Fruit fly (Drosophila melanogaster) whole organism, embryonic: ENCODE data around the gene eEF1alpha2.

Experiments used
- ATbp ChIP-seq: fragments of 200-800 bp; sonication (Bioruptor generic); optimal IDR thresholded peaks from 2 replicates; lab custom pipeline; 2017; ENCODE audit warnings: missing biosample characterization, mild to moderate bottlenecking, missing genetic modification characterization, missing genetic modification reagents
- CG10366 ChIP-seq: fragments of 200-800 bp; sonication (Bioruptor generic); IDR thresholded peaks from 2 replicates; pipeline ENCODE4 v1.3.6; 2022; ENCODE audit warnings: missing biosample characterization, missing genetic modification characterization
- CG11398 ChIP-seq: fragments of 200-800 bp; sonication (Bioruptor generic); optimal IDR thresholded peaks from 2 replicates; lab custom pipeline; 2016; ENCODE audit warnings: missing biosample characterization, missing genetic modification characterization
- CG12942 ChIP-seq: fragments of 200-800 bp; sonication (Bioruptor generic); optimal IDR thresholded peaks from 3 replicates; lab custom pipeline; 2016; ENCODE audit warnings: missing biosample characterization, missing genetic modification characterization
- CG14710 ChIP-seq: fragments of 200-800 bp; sonication (Bioruptor generic); optimal IDR thresholded peaks from 3 replicates; lab custom pipeline; 2019; ENCODE audit warnings: missing biosample characterization, mild to moderate bottlenecking, missing genetic modification characterization, moderate library complexity
- CG15479 ChIP-seq: fragments of 200-800 bp; sonication (Bioruptor generic); optimal IDR thresholded peaks from 3 replicates; lab custom pipeline; 2019; ENCODE audit warnings: missing biosample characterization, mild to moderate bottlenecking, missing genetic modification characterization, moderate library complexity
- CG15514 ChIP-seq: fragments of 200-800 bp; sonication (Bioruptor generic); optimal IDR thresholded peaks from 3 replicates; lab custom pipeline; 2017; ENCODE audit warnings: missing biosample characterization, missing genetic modification characterization, mild to moderate bottlenecking, moderate library complexity, missing genetic modification reagents
- CG1603 ChIP-seq: fragments of 200-800 bp; sonication (Bioruptor generic); optimal IDR thresholded peaks from 2 replicates; lab custom pipeline; 2019; ENCODE audit warnings: missing biosample characterization, mild to moderate bottlenecking, missing genetic modification characterization, moderate library complexity
- CG16815 ChIP-seq: fragments of 200-800 bp; sonication (Bioruptor generic); optimal IDR thresholded peaks from 3 replicates; lab custom pipeline; 2017; ENCODE audit warnings: missing biosample characterization, mild to moderate bottlenecking, missing genetic modification characterization
- CG17328 ChIP-seq: fragments of 200-800 bp; sonication (Bioruptor generic); IDR thresholded peaks from 2 replicates; pipeline ENCODE4 v1.3.6; 2022; ENCODE audit warnings: missing biosample characterization, missing genetic modification characterization
- CG17385 ChIP-seq: fragments of 200-800 bp; sonication (Bioruptor generic); optimal IDR thresholded peaks from 3 replicates; lab custom pipeline; 2018; ENCODE audit warnings: missing biosample characterization, mild to moderate bottlenecking, missing genetic modification characterization
- CG1792 ChIP-seq: fragments of 200-800 bp; sonication (Bioruptor generic); optimal IDR thresholded peaks from 2 replicates; lab custom pipeline; 2016; ENCODE audit warnings: missing biosample characterization, missing genetic modification characterization
- CG18599 ChIP-seq: fragments of 200-800 bp; sonication (Bioruptor generic); optimal IDR thresholded peaks from 3 replicates; lab custom pipeline; 2017; ENCODE audit warnings: missing biosample characterization, missing genetic modification characterization, mild to moderate bottlenecking, moderate library complexity, missing genetic modification reagents
- CG31388 ChIP-seq: fragments of 200-800 bp; sonication (Bioruptor generic); optimal IDR thresholded peaks from 2 replicates; lab custom pipeline; 2016; ENCODE audit warnings: missing biosample characterization, missing genetic modification characterization
- CG3726 ChIP-seq: fragments of 200-800 bp; sonication (Bioruptor generic); IDR thresholded peaks from 3 replicates; pipeline ENCODE4, ENCODE4 v1.3.6; 2022; ENCODE audit warnings: missing biosample characterization, missing genetic modification characterization
- CG5180 ChIP-seq: fragments of 200-800 bp; sonication (Bioruptor generic); optimal IDR thresholded peaks from 3 replicates; lab custom pipeline; 2017; ENCODE audit warnings: missing biosample characterization, missing genetic modification characterization, mild to moderate bottlenecking, moderate library complexity, missing genetic modification reagents
- CG6683 ChIP-seq: fragments of 200-800 bp; sonication (Bioruptor generic); optimal IDR thresholded peaks from 2 replicates; lab custom pipeline; 2017; ENCODE audit warnings: missing biosample characterization, mild to moderate bottlenecking, missing genetic modification characterization, missing genetic modification reagents
- CG6765 ChIP-seq: fragments of 200-800 bp; sonication (Bioruptor generic); optimal IDR thresholded peaks from 3 replicates; lab custom pipeline; 2017; ENCODE audit warnings: missing biosample characterization, mild to moderate bottlenecking, missing genetic modification characterization
- CG6791 ChIP-seq: fragments of 200-800 bp; sonication (Bioruptor generic); IDR thresholded peaks from 3 replicates; pipeline ENCODE4 v1.3.6; 2022; ENCODE audit warnings: missing biosample characterization, missing genetic modification characterization; ENCODE audit not compliant: partially characterized antibody
- CG7271 ChIP-seq: fragments of 200-800 bp; sonication (Bioruptor generic); optimal IDR thresholded peaks from 2 replicates; lab custom pipeline; 2018; ENCODE audit warnings: missing biosample characterization, mild to moderate bottlenecking, missing genetic modification characterization, moderate library complexity
- CG7372 ChIP-seq: fragments of 200-800 bp; sonication (Bioruptor generic); IDR thresholded peaks from 2 replicates; pipeline ENCODE4 v1.3.6; 2022; ENCODE audit warnings: missing biosample characterization, missing genetic modification characterization
- CG7963 ChIP-seq: fragments of 200-800 bp; sonication (Bioruptor generic); IDR thresholded peaks from 3 replicates; pipeline ENCODE4 v1.3.6; 2022; ENCODE audit warnings: missing biosample characterization, missing genetic modification characterization; ENCODE audit not compliant: partially characterized antibody
- CrebB ChIP-seq: fragments of 200-800 bp; sonication (Bioruptor generic); optimal IDR thresholded peaks from 3 replicates; lab custom pipeline; 2018; ENCODE audit warnings: missing biosample characterization, mild to moderate bottlenecking, missing genetic modification characterization
- D ChIP-seq, 2 experiments: fragments of 200-800 bp in 1 of 2; fragments of >200 bp in 1 of 2; sonication (Bioruptor generic) in 1 of 2; optimal IDR thresholded peaks; 2 replicates in 1 of 2; 3 replicates in 1 of 2; lab custom pipeline; 2017; ENCODE audit warnings: mild to moderate bottlenecking in 1 of 2, missing biosample characterization in 1 of 2, missing genetic modification characterization in 1 of 2, missing genetic modification reagents in 1 of 2
- E2f2 ChIP-seq: fragments of 200-800 bp; sonication (Bioruptor generic); IDR thresholded peaks from 2 replicates; pipeline ENCODE4 v1.3.6; 2022; ENCODE audit warnings: missing biosample characterization, missing genetic modification characterization
- Fer2 ChIP-seq: fragments of 200-800 bp; sonication (Bioruptor generic); optimal IDR thresholded peaks from 2 replicates; lab custom pipeline; 2018; ENCODE audit warnings: missing biosample characterization, mild to moderate bottlenecking, missing genetic modification characterization, moderate library complexity
- Gug ChIP-seq: fragments of 200-800 bp; sonication (Bioruptor generic); IDR thresholded peaks from 4 replicates; pipeline ENCODE4 v1.3.6; 2022; ENCODE audit warnings: missing biosample characterization, missing genetic modification characterization
- H2.0 ChIP-seq: fragments of 200-800 bp; sonication (Bioruptor generic); IDR thresholded peaks from 2 replicates; pipeline ENCODE4 v1.3.6; 2022; ENCODE audit warnings: missing biosample characterization, missing genetic modification characterization
- Hmr ChIP-seq: fragments of 200-800 bp; sonication (Bioruptor generic); optimal IDR thresholded peaks from 3 replicates; lab custom pipeline; 2017; ENCODE audit warnings: mild to moderate bottlenecking, missing biosample characterization, missing genetic modification reagents, missing genetic modification characterization
- Hsf ChIP-seq: fragments of 200-800 bp; sonication (Bioruptor generic); optimal IDR thresholded peaks from 3 replicates; lab custom pipeline; 2016; ENCODE audit warnings: missing biosample characterization, missing genetic modification characterization
- Pdp1 ChIP-seq, 2 experiments: fragments of 200-800 bp; sonication (Bioruptor generic); optimal IDR thresholded peaks; 3 replicates each; lab custom pipeline; 2016; ENCODE audit warnings: missing biosample characterization in 2 of 2, missing genetic modification characterization in 2 of 2, mild to moderate bottlenecking in 1 of 2, moderate library complexity in 1 of 2
- Rx ChIP-seq: fragments of 200-800 bp; sonication (Bioruptor generic); IDR thresholded peaks from 2 replicates; pipeline ENCODE4 v1.3.6; 2022; ENCODE audit warnings: missing biosample characterization, missing genetic modification characterization
- Spps ChIP-seq: fragments of 200-800 bp; sonication (Bioruptor generic); optimal IDR thresholded peaks from 2 replicates; lab custom pipeline; 2018; ENCODE audit warnings: missing biosample characterization, mild to moderate bottlenecking, missing genetic modification characterization
- Stat92E ChIP-seq, 3 experiments: fragments of >200 bp in 2 of 3; fragments of 200-800 bp in 1 of 3; sonication (Bioruptor generic) in 1 of 3; optimal IDR thresholded peaks; 2 replicates each; lab custom pipeline; 2017 to 2019; ENCODE audit warnings: missing biosample characterization in 3 of 3, missing genetic modification characterization in 3 of 3, mild to moderate bottlenecking in 1 of 3, moderate library complexity in 1 of 3
- amos ChIP-seq: fragments of 200-800 bp; sonication (Bioruptor generic); IDR thresholded peaks from 2 replicates; pipeline ENCODE4 v1.3.6; 2022; ENCODE audit warnings: missing biosample characterization, missing genetic modification characterization; ENCODE audit not compliant: partially characterized antibody
- chinmo ChIP-seq: fragments of 200-800 bp; sonication (Bioruptor generic); IDR thresholded peaks from 4 replicates; pipeline ENCODE4 v1.3.6; 2022; ENCODE audit warnings: missing biosample characterization, missing genetic modification characterization; ENCODE audit not compliant: partially characterized antibody
- dmrt99B ChIP-seq: fragments of 200-800 bp; sonication (Bioruptor generic); optimal IDR thresholded peaks from 2 replicates; lab custom pipeline; 2018; ENCODE audit warnings: missing biosample characterization, mild to moderate bottlenecking, missing genetic modification characterization, moderate library complexity
- gcm ChIP-seq: fragments of 200-800 bp; sonication (Bioruptor generic); optimal IDR thresholded peaks from 2 replicates; lab custom pipeline; 2019; ENCODE audit warnings: missing biosample characterization, mild to moderate bottlenecking, missing genetic modification characterization, moderate library complexity
- mam ChIP-seq: fragments of 200-800 bp; sonication (Bioruptor generic); optimal IDR thresholded peaks from 3 replicates; lab custom pipeline; 2016; ENCODE audit warnings: missing biosample characterization, missing genetic modification characterization
- scrt ChIP-seq: fragments of 200-800 bp; sonication (Bioruptor generic); optimal IDR thresholded peaks from 2 replicates; lab custom pipeline; 2018; ENCODE audit warnings: missing biosample characterization, mild to moderate bottlenecking, missing genetic modification characterization, moderate library complexity
- sens ChIP-seq: fragments of 200-800 bp; sonication (Bioruptor generic); peaks from one replicate; lab custom pipeline; 2016; ENCODE audit warnings: missing biosample characterization, missing genetic modification characterization
- seq ChIP-seq: fragments of 200-800 bp; sonication (Bioruptor generic); IDR thresholded peaks from 2 replicates; pipeline ENCODE4 v1.3.6; 2022; ENCODE audit warnings: missing biosample characterization, missing genetic modification characterization
- tll ChIP-seq, 2 experiments: fragments of 200-800 bp in 1 of 2; fragments of >200 bp in 1 of 2; sonication (Bioruptor generic) in 1 of 2; optimal IDR thresholded peaks; 2 replicates each; lab custom pipeline; 2017 to 2019; ENCODE audit warnings: missing biosample characterization in 2 of 2, missing genetic modification characterization in 2 of 2, mild to moderate bottlenecking in 1 of 2, moderate library complexity in 1 of 2
- vvl ChIP-seq: fragments of 200-800 bp; sonication (Bioruptor generic); IDR thresholded peaks from 2 replicates; pipeline ENCODE4 v1.3.6; 2022; ENCODE audit warnings: missing biosample characterization, missing genetic modification characterization

eEF1alpha2 gene

dm6 chr3R:31748093-31748996 lies 10.1 kb downstream of the eEF1alpha2 start (continued):
- TF ChIP-seq tll (GFP tag; optimal IDR thresholded peaks at IDR 0.05; lab: Kevin White, UChicago) (peak in 1 of 2 experiments; percentile 77), D (optimal IDR thresholded peaks at IDR 0.05; lab: Kevin White, UChicago) (peak; percentile 34), D (GFP tag; optimal IDR thresholded peaks at IDR 0.05; lab: Kevin White, UChicago) (no peak), CG15479 (GFP tag; lab: Kevin White, UChicago) (peak; percentile 95), gcm (GFP tag; lab: Kevin White, UChicago) (peak; percentile 80), CG7963 (GFP tag; lab: Robert Waterston, UW) (no peak), Spps (tag; lab: Kevin White, UChicago) (no peak), E2f2 (GFP tag; lab: Robert Waterston, UW) (no peak), H2.0 (GFP tag; lab: Robert Waterston, UW) (no peak), Rx (GFP tag; lab: Robert Waterston, UW) (no peak), CG6765 (GFP tag; lab: Kevin White, UChicago) (peak; percentile 13), scrt (GFP tag; lab: Kevin White, UChicago) (peak; percentile 14), CG12942 (no peak), CG1603 (tag; lab: Kevin White, UChicago) (peak; percentile 30), CG3726 (GFP tag; lab: Robert Waterston, UW) (no peak), sens (GFP tag; lab: Kevin White, UChicago) (peak; percentile 80), Stat92E (GFP tag; optimal IDR thresholded peaks at IDR 0.05; lab: Kevin White, UChicago) (peak in 1 of 3 experiments; percentile 27), CG17385 (peak; percentile 98)

DNA sequence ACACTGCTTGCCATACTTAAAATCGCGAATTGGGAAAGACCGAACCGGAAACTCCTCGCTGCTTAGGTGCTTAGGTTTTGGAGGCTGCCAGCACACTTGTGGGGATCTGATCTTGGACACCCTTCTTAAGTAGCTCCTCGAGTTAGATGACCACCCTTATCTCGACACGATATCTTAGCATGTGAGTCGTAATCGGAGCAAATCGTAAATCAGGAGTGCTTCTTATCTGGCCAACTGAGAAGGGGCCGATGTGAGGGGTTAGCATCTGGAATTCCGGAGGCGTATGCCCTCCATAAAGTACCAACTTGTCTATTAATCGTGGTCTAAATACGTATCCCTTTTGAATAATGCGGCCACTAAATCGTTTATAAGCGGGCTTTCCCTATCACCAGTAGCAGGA lies 16.3 kb downstream of the eEF1alpha2 start, which contains the start of gene salt:
TSS of gene salt (minus strand) at position 101 of the 400 bp plus-strand sequence.
- TF ChIP-seq CG31388 (GFP tag; lab: Kevin White, UChicago) (no peak), Fer2 (tag; lab: Kevin White, UChicago) (no peak), amos (GFP tag; lab: Robert Waterston, UW) (no peak), CG1792 (GFP tag; lab: Kevin White, UChicago) (no peak), Gug (GFP tag; lab: Robert Waterston, UW) (no peak), CrebB (no peak), mam (no peak), CG5180 (GFP tag; lab: Kevin White, UChicago) (no peak), CG6683 (no peak), CG10366 (GFP tag; lab: Robert Waterston, UW) (no peak), CG11398 (GFP tag; lab: Kevin White, UChicago) (no peak), CG17328 (GFP tag; lab: Robert Waterston, UW) (no peak), Hmr (GFP tag; lab: Kevin White, UChicago) (no peak), Hsf (GFP tag; lab: Kevin White, UChicago) (no peak), vvl (GFP tag; lab: Robert Waterston, UW) (no peak), CG6791 (GFP tag; lab: Robert Waterston, UW) (no peak)
- TF ChIP-seq, all 482 proteins: peak for 0

dm6 chr3R:31758587-31759167 lies 20.4 kb downstream of the eEF1alpha2 start, which contains the start of gene CG2187:
CG2187 (minus strand) TSS chr3R:31758637.
- peak; percentile 45 for TF ChIP-seq CG18599
- no peak for TF ChIP-seq CG7271 (tag; lab: Kevin White, UChicago)
- TF ChIP-seq Pdp1 (GFP tag; optimal IDR thresholded peaks at IDR 0.05; lab: Kevin White, UChicago) = peak in 1 of 2 experiments; percentile 35
- no peak for TF ChIP-seq chinmo (GFP tag; lab: Robert Waterston, UW)
- TF ChIP-seq CG15514 = peak; percentile 5
- peak; percentile 0 for TF ChIP-seq CG14710 (tag; lab: Kevin White, UChicago)
- TF ChIP-seq dmrt99B (tag; lab: Kevin White, UChicago) = no peak
- peak; percentile 61 for TF ChIP-seq ATbp (GFP tag; lab: Kevin White, UChicago)
- TF ChIP-seq CG7372 (GFP tag; lab: Robert Waterston, UW) = no peak
- TF ChIP-seq CG17328 (GFP tag; lab: Robert Waterston, UW) = peak; percentile 20; the same call in 1 of the 2 replicates
- TF ChIP-seq CG16815 (GFP tag; lab: Kevin White, UChicago) = no peak
- TF ChIP-seq seq (GFP tag; lab: Robert Waterston, UW) = no peak
